Worm (Caenorhabditis elegans) whole organism, L3 larva: ENCODE results near the gene C04G6.11.

ENCODE experiments used
- R02D3.7 ChIP-seq: fragments of 150-350 bp; optimal IDR thresholded peaks from 2 replicates; lab custom pipeline; 2014; ENCODE audit warnings: missing biosample characterization, missing genetic modification characterization
- ZK546.5 ChIP-seq: sonication (generic microtip); optimal IDR thresholded peaks from 2 replicates; lab custom pipeline; 2017; ENCODE audit warnings: missing biosample characterization, missing genetic modification characterization
- aly-2 ChIP-seq: fragments of 150-350 bp; optimal IDR thresholded peaks from 2 replicates; lab custom pipeline; 2014; ENCODE audit warnings: missing biosample characterization, missing genetic modification characterization
- ama-1 ChIP-seq: fragments of 150-350 bp; optimal IDR thresholded peaks from 2 replicates; lab custom pipeline; 2018
- ceh-16 ChIP-seq: sonication (generic microtip); optimal IDR thresholded peaks from 2 replicates; lab custom pipeline; 2017; ENCODE audit warnings: missing biosample characterization, missing genetic modification characterization
- ceh-28 ChIP-seq: fragments of 150-350 bp; optimal IDR thresholded peaks from 2 replicates; lab custom pipeline; 2014; ENCODE audit warnings: missing biosample characterization, missing genetic modification reagents, missing genetic modification characterization
- ceh-82 ChIP-seq: fragments of 150-350 bp; optimal IDR thresholded peaks from 2 replicates; lab custom pipeline; 2014; ENCODE audit warnings: missing biosample characterization, missing genetic modification characterization
- ceh-9 ChIP-seq: sonication (generic microtip); optimal IDR thresholded peaks from 2 replicates; lab custom pipeline; 2018; ENCODE audit warnings: missing biosample characterization, missing genetic modification characterization
- daf-12 ChIP-seq: fragments of 150-350 bp; optimal IDR thresholded peaks from 2 replicates; lab custom pipeline; 2014; ENCODE audit warnings: missing biosample characterization, missing genetic modification reagents, missing genetic modification characterization
- egl-27 ChIP-seq: sonication (generic microtip); optimal IDR thresholded peaks from 4 replicates; lab custom pipeline; 2017; ENCODE audit warnings: missing biosample characterization, missing genetic modification reagents, missing genetic modification characterization
- elt-1 ChIP-seq: fragments of 150-350 bp; optimal IDR thresholded peaks from 2 replicates; lab custom pipeline; 2014; ENCODE audit warnings: missing biosample characterization, missing genetic modification characterization
- elt-2 ChIP-seq: sonication (generic microtip); optimal IDR thresholded peaks from 2 replicates; lab custom pipeline; 2016; ENCODE audit warnings: missing genetic modification reagents, mild to moderate bottlenecking, missing genetic modification characterization, missing compliant biosample characterization
- eor-1 ChIP-seq, 2 experiments: fragments of 150-350 bp; optimal IDR thresholded peaks; 2 replicates each; lab custom pipeline; 2014 to 2018; ENCODE audit warnings: missing biosample characterization in 2 of 2, missing genetic modification characterization in 2 of 2
- fkh-10 ChIP-seq: sonication (generic microtip); optimal IDR thresholded peaks from 2 replicates; lab custom pipeline; 2017; ENCODE audit warnings: missing biosample characterization, missing genetic modification reagents, missing genetic modification characterization
- fkh-2 ChIP-seq: fragments of 150-350 bp; optimal IDR thresholded peaks from 2 replicates; lab custom pipeline; 2014; ENCODE audit warnings: missing biosample characterization, missing genetic modification reagents, missing genetic modification characterization
- fos-1 ChIP-seq: fragments of 150-350 bp; optimal IDR thresholded peaks from 2 replicates; lab custom pipeline; 2014; ENCODE audit warnings: missing biosample characterization, missing genetic modification characterization
- hmg-11 ChIP-seq: sonication (generic microtip); optimal IDR thresholded peaks from 2 replicates; lab custom pipeline; 2016; ENCODE audit warnings: missing genetic modification characterization, missing compliant biosample characterization
- jun-1 ChIP-seq: fragments of 150-350 bp; optimal IDR thresholded peaks from 2 replicates; lab custom pipeline; 2014; ENCODE audit warnings: missing biosample characterization, missing genetic modification reagents, missing genetic modification characterization
- lin-15B ChIP-seq: fragments of 150-350 bp; optimal IDR thresholded peaks from 2 replicates; lab custom pipeline; 2014; ENCODE audit warnings: missing biosample characterization, missing genetic modification characterization
- lsy-12 ChIP-seq: sonication (generic microtip); optimal IDR thresholded peaks from 2 replicates; lab custom pipeline; 2016; ENCODE audit warnings: mild to moderate bottlenecking, missing genetic modification characterization, missing compliant biosample characterization
- mdl-1 ChIP-seq: fragments of 150-350 bp; optimal IDR thresholded peaks from 2 replicates; lab custom pipeline; 2014; ENCODE audit warnings: missing biosample characterization, missing genetic modification characterization
- nfya-1 ChIP-seq: sonication (generic microtip); optimal IDR thresholded peaks from 2 replicates; lab custom pipeline; 2017; ENCODE audit warnings: missing genetic modification characterization, mild to moderate bottlenecking, missing compliant biosample characterization, antibody characterized with exemption, moderate library complexity; ENCODE audit not compliant: insufficient read depth
- nhr-11 ChIP-seq: fragments of 150-350 bp; optimal IDR thresholded peaks from 2 replicates; lab custom pipeline; 2014; ENCODE audit warnings: missing biosample characterization, missing genetic modification characterization
- nhr-12 ChIP-seq: fragments of 150-350 bp; optimal IDR thresholded peaks from 2 replicates; lab custom pipeline; 2014; ENCODE audit warnings: missing biosample characterization, missing genetic modification characterization
- nhr-23 ChIP-seq: fragments of 150-350 bp; optimal IDR thresholded peaks from 2 replicates; lab custom pipeline; 2014; ENCODE audit warnings: missing biosample characterization, missing genetic modification reagents, missing genetic modification characterization
- nhr-237 ChIP-seq: fragments of 150-350 bp; optimal IDR thresholded peaks from 2 replicates; lab custom pipeline; 2014; ENCODE audit warnings: missing biosample characterization, missing genetic modification characterization
- nhr-25 ChIP-seq: sonication (generic microtip); optimal IDR thresholded peaks from 2 replicates; lab custom pipeline; 2017; ENCODE audit warnings: missing biosample characterization, missing genetic modification characterization
- nhr-43 ChIP-seq: sonication (generic microtip); optimal IDR thresholded peaks from 2 replicates; lab custom pipeline; 2016; ENCODE audit warnings: mild to moderate bottlenecking, missing genetic modification characterization, missing compliant biosample characterization; ENCODE audit not compliant: poor library complexity, severe bottlenecking
- nhr-67 ChIP-seq: fragments of 150-350 bp; optimal IDR thresholded peaks from 2 replicates; lab custom pipeline; 2014; ENCODE audit warnings: missing biosample characterization, missing genetic modification characterization
- nhr-77 ChIP-seq: fragments of 150-350 bp; optimal IDR thresholded peaks from 2 replicates; lab custom pipeline; 2014; ENCODE audit warnings: missing biosample characterization, missing genetic modification characterization
- pha-4 ChIP-seq: fragments of 150-350 bp; optimal IDR thresholded peaks from 2 replicates; lab custom pipeline; 2014; ENCODE audit warnings: missing biosample characterization, missing genetic modification reagents, missing genetic modification characterization
- pqm-1 ChIP-seq: fragments of 150-350 bp; optimal IDR thresholded peaks from 2 replicates; lab custom pipeline; 2017; ENCODE audit warnings: missing biosample characterization, missing genetic modification characterization, inconsistent platforms
- skn-1 ChIP-seq: fragments of 150-350 bp; optimal IDR thresholded peaks from 2 replicates; lab custom pipeline; 2014; ENCODE audit warnings: missing biosample characterization, missing genetic modification characterization
- snpc-4 ChIP-seq: fragments of 150-350 bp; optimal IDR thresholded peaks from 2 replicates; lab custom pipeline; 2014; ENCODE audit warnings: missing biosample characterization, missing genetic modification characterization
- tbx-2 ChIP-seq: sonication (generic microtip); optimal IDR thresholded peaks from 2 replicates; lab custom pipeline; 2016; ENCODE audit warnings: mild to moderate bottlenecking, missing genetic modification characterization, missing compliant biosample characterization
- ztf-11 ChIP-seq: fragments of 150-350 bp; optimal IDR thresholded peaks from 2 replicates; lab custom pipeline; 2014; ENCODE audit warnings: missing biosample characterization, missing genetic modification characterization

Gene C04G6.11

DNA sequence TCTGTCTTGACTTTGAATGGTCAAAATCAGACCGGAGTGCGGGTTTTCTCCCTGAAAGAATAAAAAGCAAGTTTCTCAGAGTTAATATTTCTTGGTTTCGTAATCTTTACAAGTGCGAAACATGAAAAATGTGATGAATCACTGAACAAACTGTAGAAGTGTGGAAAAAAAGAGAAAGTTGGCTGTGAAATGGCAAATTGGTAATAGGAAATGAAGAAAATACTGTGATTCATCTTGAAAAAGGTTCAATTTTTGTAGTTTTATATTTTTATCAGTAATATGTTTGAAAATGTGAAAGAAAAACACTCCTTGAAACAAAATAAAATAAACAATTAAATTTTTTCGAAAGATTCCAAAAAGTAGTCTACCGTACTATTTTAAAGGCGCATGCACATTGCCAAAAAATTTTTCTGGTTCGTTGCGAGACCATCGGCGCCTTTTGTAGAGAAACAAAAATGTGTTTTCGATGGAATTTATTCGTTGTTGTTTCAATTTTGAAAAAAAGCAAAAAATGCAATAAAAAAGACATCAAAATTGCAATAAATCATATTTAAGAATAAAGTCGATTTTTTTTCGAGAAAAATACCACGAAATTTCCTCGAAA, 11.9 kb downstream of the C04G6.11 start, which contains the start of gene pld-1:
TSS of gene pld-1 (minus strand) at position 51 of the 604 bp plus-strand sequence.
- TF ChIP-seq nhr-77 (no peak), jun-1 (tag; lab: Kevin White, UChicago) (no peak)
- TF ChIP-seq, all 47 proteins: peak for 0

DNA sequence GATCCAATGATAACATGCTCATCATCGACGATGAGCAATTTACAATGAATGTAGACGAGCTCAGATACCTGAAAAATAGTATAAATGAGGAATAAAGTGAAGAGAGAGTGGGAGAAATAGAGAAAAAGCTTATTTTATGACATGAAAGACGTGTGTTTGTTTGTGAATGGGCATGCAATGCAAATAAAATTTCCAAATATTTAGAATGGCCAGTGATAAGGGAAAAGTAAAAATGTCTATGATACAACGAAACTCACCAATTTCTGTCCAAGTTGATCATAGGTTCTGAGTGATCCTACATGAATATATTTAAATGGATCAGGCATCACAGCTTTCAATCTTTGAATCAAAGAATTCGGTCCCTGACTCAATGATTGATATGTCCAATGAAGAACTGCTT, 17.5 kb downstream of the C04G6.11 start:
- TF ChIP-seq ceh-9 (tag; lab: Kevin White, UChicago): no peak
- TF ChIP-seq elt-1 (tag; lab: Kevin White, UChicago): no peak
- TF ChIP-seq snpc-4 (tag; lab: Kevin White, UChicago): no peak
- no peak for TF ChIP-seq ztf-11 (tag; lab: Kevin White, UChicago)
- peak; percentile 88 for TF ChIP-seq elt-2 (tag; lab: Kevin White, UChicago)
- TF ChIP-seq skn-1 (tag; lab: Kevin White, UChicago): no peak
- TF ChIP-seq nhr-11: no peak
- TF ChIP-seq ceh-82 (tag; lab: Kevin White, UChicago): no peak
- peak; percentile 52 for TF ChIP-seq pha-4 (tag; lab: Kevin White, UChicago)
- TF ChIP-seq nhr-25 (tag; lab: Kevin White, UChicago): no peak
- TF ChIP-seq nhr-43 (tag; lab: Kevin White, UChicago): no peak
- no peak for TF ChIP-seq daf-12 (tag; lab: Kevin White, UChicago)
- peak; percentile 13 for TF ChIP-seq pqm-1 (tag; lab: Kevin White, UChicago)

DNA sequence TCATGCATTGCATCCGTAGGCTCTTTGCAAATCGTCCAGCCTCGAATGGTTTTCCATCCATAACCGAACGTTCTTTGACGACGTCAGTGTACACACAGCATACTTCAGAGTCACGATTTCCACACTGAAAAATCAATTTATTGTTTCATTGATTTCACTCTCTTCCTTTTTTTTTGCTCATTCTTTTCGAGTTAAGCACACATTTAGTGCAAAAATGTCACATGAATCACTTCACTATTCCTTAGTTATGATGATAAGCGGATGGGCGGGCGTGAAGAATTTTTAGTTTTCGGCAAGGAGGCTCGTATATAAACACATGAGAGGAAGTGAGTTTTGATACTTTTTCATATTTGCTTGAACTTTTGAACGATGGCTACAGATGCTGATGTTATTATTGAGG, 18.2 kb downstream of the C04G6.11 start, which contains the start of gene txt-9:
TSS of gene txt-9 (plus strand) at position 336 of the 400 bp plus-strand sequence.
- TF ChIP-seq tbx-2 (no peak), pqm-1 (tag; lab: Kevin White, UChicago) (no peak), nhr-12 (no peak), elt-2 (tag; lab: Kevin White, UChicago) (peak; percentile 73)

DNA sequence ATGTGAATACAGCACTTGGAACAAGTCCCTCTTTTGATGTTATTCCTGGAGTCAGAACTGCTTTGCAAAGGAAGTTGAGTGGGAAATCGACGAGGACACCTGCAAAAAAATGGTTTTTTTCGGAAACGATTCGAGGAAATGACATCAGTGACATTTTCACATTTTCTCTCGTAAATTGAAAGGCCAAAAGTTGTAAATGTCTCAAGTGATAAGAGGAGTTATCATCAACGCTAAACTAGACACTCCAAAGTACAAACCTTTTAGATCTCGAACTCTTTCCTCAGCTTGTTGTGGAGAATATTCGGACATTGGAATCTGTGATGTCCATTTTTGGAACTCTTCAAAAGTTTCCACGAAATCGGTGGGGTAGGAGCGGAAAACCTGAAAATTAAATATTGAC, 19.4 kb downstream of the C04G6.11 start:
- TF ChIP-seq elt-2 (tag; lab: Kevin White, UChicago) (peak; percentile 79), nhr-11 (no peak)

DNA sequence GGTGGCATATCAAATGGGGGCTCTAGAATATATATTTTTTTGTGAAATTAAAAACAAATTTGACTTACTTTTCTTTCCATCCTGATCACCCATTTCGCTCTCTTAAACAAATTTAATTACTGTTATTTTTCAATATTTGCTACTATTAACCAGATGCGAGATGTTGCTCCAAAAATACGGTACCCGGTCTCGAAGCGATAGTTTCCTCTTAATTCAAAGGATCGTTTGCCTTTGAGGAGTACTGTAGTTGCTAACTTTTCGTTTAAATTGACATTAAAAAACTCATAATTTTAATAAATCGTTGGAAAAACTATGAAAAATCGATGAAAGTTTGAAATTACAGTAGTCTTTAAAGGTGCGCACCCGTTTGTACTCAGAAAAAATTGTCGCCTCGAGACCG, 20.3 kb downstream of the C04G6.11 start, which contains the start of gene C04G6.4:
TSS of gene C04G6.4 (minus strand) at position 101 of the 400 bp plus-strand sequence.
- TF ChIP-seq pha-4 (tag; lab: Kevin White, UChicago) (no peak), tbx-2 (no peak), fkh-10 (GFP tag; lab: Kevin White, UChicago) (no peak), pqm-1 (tag; lab: Kevin White, UChicago) (no peak), eor-1 (tag; optimal IDR thresholded peaks at IDR 0.05; lab: Kevin White, UChicago) (no peak), aly-2 (no peak), ceh-16 (tag; lab: Kevin White, UChicago) (no peak), lsy-12 (no peak), jun-1 (tag; lab: Kevin White, UChicago) (no peak), nhr-237 (no peak), elt-1 (tag; lab: Kevin White, UChicago) (no peak), fos-1 (no peak), nhr-43 (tag; lab: Kevin White, UChicago) (no peak), R02D3.7 (tag; lab: Kevin White, UChicago) (no peak), mdl-1 (tag; lab: Kevin White, UChicago) (no peak), nhr-67 (tag; lab: Kevin White, UChicago) (no peak), nhr-25 (tag; lab: Kevin White, UChicago) (no peak), ZK546.5 (tag; lab: Kevin White, UChicago) (no peak), nhr-77 (no peak), ama-1 (lab: Kevin White, UChicago) (no peak)

DNA sequence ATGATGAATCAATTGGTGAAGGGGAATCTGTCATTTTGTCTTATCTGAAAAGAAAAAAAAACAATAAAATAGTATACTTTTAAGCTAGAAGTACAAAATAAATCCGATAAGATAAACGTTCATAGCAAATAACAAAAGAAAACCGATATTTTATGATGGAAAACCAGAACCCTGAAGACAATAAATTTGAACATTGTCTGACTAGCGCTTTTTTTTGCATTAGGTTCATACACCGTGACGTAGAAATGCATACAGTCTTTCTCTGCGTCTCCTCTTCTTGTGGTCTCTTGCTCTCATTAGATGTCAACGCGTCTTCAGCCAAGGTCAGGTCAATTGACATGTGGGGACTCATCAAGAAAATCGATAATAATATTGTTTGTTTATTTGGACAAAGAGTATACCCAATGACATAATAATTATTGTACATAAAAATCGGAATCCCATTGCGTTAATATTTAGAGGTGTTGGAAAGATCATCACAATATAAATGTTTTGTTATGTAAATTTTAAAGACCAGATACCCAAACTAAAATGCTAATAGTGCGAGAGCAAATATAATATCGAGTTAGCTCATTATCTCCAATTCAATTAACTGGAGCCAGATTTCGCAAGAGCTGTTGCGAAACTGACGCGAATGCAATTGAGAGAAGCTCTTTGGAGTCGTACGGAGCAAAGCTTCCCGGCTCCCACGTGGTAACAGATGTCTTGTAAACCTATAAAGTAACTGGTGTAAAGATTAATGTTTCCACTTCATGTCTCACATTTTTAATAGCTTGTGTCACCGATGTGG, 22.3 kb downstream of the C04G6.11 start, which contains the start of gene dsh-2:
TSS of gene dsh-2 (minus strand) at position 51 of the 790 bp plus-strand sequence.
- no peak for TF ChIP-seq fkh-2
- no peak for TF ChIP-seq jun-1 (tag; lab: Kevin White, UChicago)
- TF ChIP-seq egl-27 (tag; lab: Kevin White, UChicago): peak; percentile 11
- peak; percentile 53 for TF ChIP-seq lin-15B (tag; lab: Kevin White, UChicago)
- peak; percentile 98 for TF ChIP-seq nhr-25 (tag; lab: Kevin White, UChicago)
- peak; percentile 86 for TF ChIP-seq pha-4 (tag; lab: Kevin White, UChicago)
- peak; percentile 42 for TF ChIP-seq hmg-11
- peak; percentile 94 for TF ChIP-seq nhr-23 (tag; lab: Kevin White, UChicago)
- TF ChIP-seq pqm-1 (tag; lab: Kevin White, UChicago): peak; percentile 49
- peak; percentile 72 for TF ChIP-seq ceh-28 (tag; lab: Kevin White, UChicago)
- peak; percentile 37 for TF ChIP-seq nhr-43 (tag; lab: Kevin White, UChicago)
- TF ChIP-seq aly-2: peak; percentile 26
- no peak for TF ChIP-seq skn-1 (tag; lab: Kevin White, UChicago)
- TF ChIP-seq fos-1: no peak
- peak; percentile 65 for TF ChIP-seq nfya-1 (tag; lab: Kevin White, UChicago)
- TF ChIP-seq snpc-4 (tag; lab: Kevin White, UChicago): peak; percentile 31
- peak; percentile 84 for TF ChIP-seq elt-2 (tag; lab: Kevin White, UChicago)
